Worm (Caenorhabditis elegans): ENCODE data around the gene fubl-1.

Gene fubl-1

DNA sequence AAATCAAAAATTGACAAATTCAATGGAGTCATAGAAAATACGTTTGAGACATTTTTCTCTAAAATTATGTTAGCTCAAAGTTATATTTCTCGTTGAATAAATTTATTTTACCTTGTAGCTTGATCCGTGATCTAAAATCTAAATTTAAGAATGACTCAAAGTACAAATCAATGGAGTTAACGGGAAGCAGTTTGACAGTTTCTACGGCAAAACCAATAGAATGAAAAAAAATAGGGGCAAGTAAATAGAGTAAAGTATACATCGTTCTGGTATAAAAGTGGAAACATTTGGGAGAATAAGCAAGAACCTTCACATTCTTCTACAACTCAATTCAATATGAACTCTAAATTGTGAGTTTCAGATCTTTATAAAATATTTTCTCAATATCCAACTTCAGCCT, 7.7 kb downstream of the fubl-1 start, which contains the start of gene fipr-6:
Gene fipr-6 (plus strand): TSS at position 301 of the 400 bp plus-strand sequence.
- no peak for TF ChIP-seq unc-86 (tag; optimal IDR thresholded peaks at IDR 0.05)
- TF ChIP-seq dve-1 (tag; optimal IDR thresholded peaks at IDR 0.05), result no peak
- no peak for TF ChIP-seq ceh-48 (tag; optimal IDR thresholded peaks at IDR 0.05)
- TF ChIP-seq unc-42 (tag; optimal IDR thresholded peaks at IDR 0.05), result no peak
- TF ChIP-seq pat-9 (tag; optimal IDR thresholded peaks at IDR 0.05), result no peak

ce11 chrV:10229222-10229879, 9.3 kb downstream of the fubl-1 start, which contains the start of the genes pyt-1 and fipr-7:
TSS of gene pyt-1 (minus strand) at chrV:10229322.
TSS of gene fipr-7 (plus strand) at chrV:10229829.
- TF ChIP-seq unc-86 (tag; optimal IDR thresholded peaks at IDR 0.05), result no peak
- no peak for TF ChIP-seq ceh-31 (tag; optimal IDR thresholded peaks at IDR 0.05)
- no peak for TF ChIP-seq elt-2 (tag; optimal IDR thresholded peaks at IDR 0.05)
- no peak for TF ChIP-seq ceh-9 (tag; optimal IDR thresholded peaks at IDR 0.05)
- no peak for TF ChIP-seq fax-1 (tag; optimal IDR thresholded peaks at IDR 0.05)
- no peak for TF ChIP-seq fkh-10 (GFP tag; optimal IDR thresholded peaks at IDR 0.05)
- TF ChIP-seq sox-4 (tag; optimal IDR thresholded peaks at IDR 0.05), result no peak
- TF ChIP-seq rnt-1 (tag; optimal IDR thresholded peaks at IDR 0.05), result no peak
- TF ChIP-seq ama-1 (optimal IDR thresholded peaks at IDR 0.05), result no peak
- TF ChIP-seq K02D7.2 (tag; optimal IDR thresholded peaks at IDR 0.05), result no peak

ce11 chrV:10228360-10228759, 10.3 kb downstream of the fubl-1 start, which contains the start of gene fipr-4:
TSS of gene fipr-4 (minus strand) at chrV:10228460.
- TF ChIP-seq eyg-1 (tag; optimal IDR thresholded peaks at IDR 0.05) (no peak), ahr-1 (tag; optimal IDR thresholded peaks at IDR 0.05) (no peak), ceh-22 (tag; optimal IDR thresholded peaks at IDR 0.05) (no peak), ceh-48 (tag; optimal IDR thresholded peaks at IDR 0.05) (no peak), ceh-9 (tag; optimal IDR thresholded peaks at IDR 0.05) (no peak), odd-2 (tag; optimal IDR thresholded peaks at IDR 0.05) (no peak), dve-1 (tag; optimal IDR thresholded peaks at IDR 0.05) (no peak), dmd-4 (tag; optimal IDR thresholded peaks at IDR 0.05; ENCODE audit: borderline replicate concordance) (no peak), ceh-18 (tag; optimal IDR thresholded peaks at IDR 0.05) (no peak), ceh-14 (tag; optimal IDR thresholded peaks at IDR 0.05) (no peak), ref-2 (tag; optimal IDR thresholded peaks at IDR 0.05) (no peak), hlh-13 (GFP tag; optimal IDR thresholded peaks at IDR 0.05) (no peak), ceh-30 (tag; optimal IDR thresholded peaks at IDR 0.05) (no peak), fkh-6 (tag; optimal IDR thresholded peaks at IDR 0.05) (no peak), madf-2 (tag; optimal IDR thresholded peaks at IDR 0.05) (no peak), hlh-6 (tag; optimal IDR thresholded peaks at IDR 0.05) (no peak), unc-3 (GFP tag; conservative IDR thresholded peaks at IDR 0.05) (no peak), unc-3 (tag; optimal IDR thresholded peaks at IDR 0.05) (no peak), pha-4 (tag; optimal IDR thresholded peaks at IDR 0.05) (no peak), lin-11 (tag; optimal IDR thresholded peaks at IDR 0.05) (no peak)

DNA sequence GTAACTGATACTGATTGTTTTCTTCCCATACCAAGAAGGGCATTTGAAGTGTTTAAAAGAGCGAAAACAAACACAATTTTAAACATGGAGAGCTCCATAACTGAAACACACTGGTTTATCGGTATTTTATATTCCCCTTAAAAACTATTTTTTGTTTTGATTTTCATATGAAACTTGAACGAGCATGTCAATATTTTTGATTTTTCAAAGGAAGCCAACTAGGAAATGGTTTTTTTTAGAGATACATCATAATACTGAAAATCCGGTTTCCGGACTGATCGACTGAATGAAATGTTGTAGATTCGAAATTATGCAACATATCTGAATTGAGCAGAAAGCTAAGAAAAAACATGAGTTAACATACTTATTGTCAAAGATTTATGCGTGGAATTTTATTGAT, 11.3 kb downstream of the fubl-1 start, which contains the start of gene ttr-19:
Gene ttr-19 (minus strand): TSS at position 101 of the 400 bp plus-strand sequence.
- TF ChIP-seq K02D7.2 (tag; optimal IDR thresholded peaks at IDR 0.05) (no peak), madf-2 (tag; optimal IDR thresholded peaks at IDR 0.05) (no peak), ceh-30 (tag; optimal IDR thresholded peaks at IDR 0.05) (no peak)

- TF ChIP-seq fkh-10 (GFP tag; optimal IDR thresholded peaks at IDR 0.05), result no peak
- TF ChIP-seq zip-5 (tag; optimal IDR thresholded peaks at IDR 0.05), result no peak
- TF ChIP-seq ceh-6 (GFP tag; optimal IDR thresholded peaks at IDR 0.05), result no peak
- no peak for TF ChIP-seq rnt-1 (tag; optimal IDR thresholded peaks at IDR 0.05)
- no peak for TF ChIP-seq sox-2 (GFP tag; IDR thresholded peaks at IDR 0.05)
- no peak for TF ChIP-seq C38D4.7 (GFP tag; optimal IDR thresholded peaks at IDR 0.05)
- TF ChIP-seq dmd-4 (tag; optimal IDR thresholded peaks at IDR 0.05; ENCODE audit: borderline replicate concordance), result no peak
- TF ChIP-seq sox-4 (tag; optimal IDR thresholded peaks at IDR 0.05), result no peak
- no peak for TF ChIP-seq Y22D7AL.16 (tag; optimal IDR thresholded peaks at IDR 0.05)
- no peak for TF ChIP-seq K02D7.2 (tag; optimal IDR thresholded peaks at IDR 0.05)
- no peak for TF ChIP-seq ceh-9 (tag; optimal IDR thresholded peaks at IDR 0.05)
- TF ChIP-seq F13H6.1 (tag; optimal IDR thresholded peaks at IDR 0.05), result no peak
- TF ChIP-seq hlh-30 (tag; optimal IDR thresholded peaks at IDR 0.05; ENCODE audit: insufficient read depth), result no peak
Observed at ce11 chrV:10225610-10226009, 13.1 kb downstream of the fubl-1 start, which contains the start of gene daf-36. TSS of gene daf-36 (minus strand) at chrV:10225710.

Measured in whole organism, late embryonic.